Worm (Caenorhabditis elegans) whole organism, mixed stage, embryonic: ENCODE results near the gene T22G5.3.

Experiments
- ces-1 ChIP-seq: fragments of 150-350 bp; optimal IDR thresholded peaks from 2 replicates; lab custom pipeline; 2014; ENCODE audit warnings: missing biosample characterization, missing genetic modification reagents, missing genetic modification characterization
- lin-13 ChIP-seq: fragments of 150-350 bp; optimal IDR thresholded peaks from 2 replicates; lab custom pipeline; 2014; ENCODE audit warnings: missing biosample characterization, missing genetic modification characterization
- nhr-237 ChIP-seq: fragments of 150-350 bp; optimal IDR thresholded peaks from 2 replicates; lab custom pipeline; 2014; ENCODE audit warnings: missing biosample characterization, missing genetic modification characterization
- pha-4 ChIP-seq: fragments of 150-350 bp; optimal IDR thresholded peaks from 2 replicates; lab custom pipeline; 2018; ENCODE audit warnings: missing biosample characterization, missing genetic modification reagents, missing genetic modification characterization
- snpc-4 ChIP-seq: fragments of 150-350 bp; optimal IDR thresholded peaks from 2 replicates; lab custom pipeline; 2014; ENCODE audit warnings: missing biosample characterization, missing genetic modification characterization
- tbx-8 ChIP-seq: fragments of 200-800 bp; sonication (Bioruptor generic); optimal IDR thresholded peaks from 2 replicates; lab custom pipeline; 2018; ENCODE audit warnings: mild to moderate bottlenecking, missing genetic modification characterization, moderate library complexity, missing compliant biosample characterization
- unc-62 ChIP-seq: fragments of 150-350 bp; optimal IDR thresholded peaks from 2 replicates; lab custom pipeline; 2014; ENCODE audit warnings: missing biosample characterization, missing genetic modification reagents, missing genetic modification characterization
- ztf-11 ChIP-seq: fragments of 150-350 bp; optimal IDR thresholded peaks from 2 replicates; lab custom pipeline; 2014; ENCODE audit warnings: missing biosample characterization, missing genetic modification characterization

DNA sequence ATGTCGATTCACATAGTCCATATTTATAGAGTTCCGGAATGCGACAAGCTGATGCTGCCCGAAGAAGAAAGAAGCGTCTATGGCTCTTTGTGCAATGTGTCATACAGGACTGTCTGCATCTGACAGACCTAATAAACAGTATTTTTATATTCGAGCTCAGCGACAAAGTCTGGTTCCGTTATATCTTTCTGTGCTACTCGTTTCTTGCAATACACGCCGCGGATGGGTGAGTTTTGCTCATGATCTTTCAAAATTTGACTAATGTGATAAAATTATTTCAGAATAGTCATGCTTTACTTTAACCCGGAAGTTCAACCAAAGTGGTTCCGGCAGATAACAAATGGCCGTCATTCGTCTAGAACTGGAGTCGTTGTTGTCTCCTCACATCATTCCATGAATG, 17.0 kb upstream of the T22G5.3 start:
- TF ChIP-seq pha-4 (tag; lab: Kevin White, UChicago) (no peak), nhr-237 (no peak), ces-1 (GFP tag; lab: Kevin White, UChicago) (no peak), ztf-11 (tag; lab: Kevin White, UChicago) (no peak), tbx-8 (no peak), unc-62 (no peak), snpc-4 (tag; lab: Kevin White, UChicago) (no peak), lin-13 (tag; lab: Kevin White, UChicago) (no peak)
